Worm (Caenorhabditis elegans): Measurements from ENCODE around the gene T26C11.9.

DNA sequence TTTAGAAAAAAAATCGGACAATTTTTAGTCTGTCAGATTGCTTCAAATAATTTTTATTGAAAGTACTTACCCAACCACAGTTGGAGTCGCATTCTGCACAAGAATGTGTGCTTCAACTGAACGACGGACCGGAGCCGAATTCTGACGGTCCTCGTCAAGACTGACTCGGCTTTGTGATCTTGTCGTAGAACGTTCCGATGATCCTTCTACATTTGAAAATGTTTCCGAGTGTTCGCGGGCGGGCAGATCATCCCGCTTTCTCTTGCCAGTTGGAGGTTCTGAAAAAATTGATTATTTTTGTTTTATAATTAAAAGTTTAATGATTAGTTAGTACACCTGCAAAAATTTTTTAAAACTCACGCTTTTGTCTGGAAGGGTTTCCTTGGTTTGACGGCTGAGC lies 6.0 kb downstream of the T26C11.9 start:
- TF ChIP-seq cog-1 (tag; optimal IDR thresholded peaks at IDR 0.05) (no peak), T22C8.4 (GFP tag; IDR thresholded peaks at IDR 0.05) (no peak)
